Fruit fly (Drosophila melanogaster): ENCODE measurements around the gene sev.
A peak's percentile ranks its signal among the peaks of the same experiment; 100 is the strongest.

Gene sev

DNA sequence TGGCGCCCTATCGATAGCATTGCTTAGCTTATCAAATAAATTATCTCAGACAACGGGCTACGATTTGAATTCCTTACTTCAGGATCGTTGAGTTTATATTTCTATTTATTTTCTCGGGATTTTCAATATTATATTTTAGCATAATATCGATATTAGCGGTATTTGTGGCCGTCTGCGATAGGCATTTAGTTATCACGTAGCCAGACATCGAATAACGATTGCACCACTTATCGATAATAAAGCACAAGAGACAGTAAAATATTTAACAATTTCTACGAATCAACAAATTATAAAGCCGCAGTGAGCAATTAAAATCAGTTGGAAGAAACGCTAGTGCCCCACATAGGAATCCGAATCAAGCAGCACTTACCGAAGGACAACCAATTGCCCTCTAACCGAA lies 4.1 kb upstream of the sev start, which contains the start of gene CG2076:
Gene CG2076, plus strand, starts transcription at position 50 of the 400 bp plus-strand sequence.
- TF ChIP-seq CG34367 (tag; optimal IDR thresholded peaks at IDR 0.05) (no peak), Pif1B (GFP tag; optimal IDR thresholded peaks at IDR 0.05) (no peak), CG17806 (tag; optimal IDR thresholded peaks at IDR 0.05) (no peak), Snoo (tag; optimal IDR thresholded peaks at IDR 0.05) (no peak), CG32121 (GFP tag; IDR thresholded peaks at IDR 0.05) (no peak), gl (tag; optimal IDR thresholded peaks at IDR 0.05) (no peak), fd96Ca (GFP tag; IDR thresholded peaks at IDR 0.05) (no peak), CG12605 (GFP tag; IDR thresholded peaks at IDR 0.05) (no peak), CG13204 (GFP tag; optimal IDR thresholded peaks at IDR 0.05) (no peak), D1 (tag; optimal IDR thresholded peaks at IDR 0.05) (no peak), Ets98B (GFP tag; IDR thresholded peaks at IDR 0.05) (no peak), CG4496 (GFP tag; IDR thresholded peaks at IDR 0.05) (no peak), CG14655 (GFP tag; optimal IDR thresholded peaks at IDR 0.05) (no peak)

DNA sequence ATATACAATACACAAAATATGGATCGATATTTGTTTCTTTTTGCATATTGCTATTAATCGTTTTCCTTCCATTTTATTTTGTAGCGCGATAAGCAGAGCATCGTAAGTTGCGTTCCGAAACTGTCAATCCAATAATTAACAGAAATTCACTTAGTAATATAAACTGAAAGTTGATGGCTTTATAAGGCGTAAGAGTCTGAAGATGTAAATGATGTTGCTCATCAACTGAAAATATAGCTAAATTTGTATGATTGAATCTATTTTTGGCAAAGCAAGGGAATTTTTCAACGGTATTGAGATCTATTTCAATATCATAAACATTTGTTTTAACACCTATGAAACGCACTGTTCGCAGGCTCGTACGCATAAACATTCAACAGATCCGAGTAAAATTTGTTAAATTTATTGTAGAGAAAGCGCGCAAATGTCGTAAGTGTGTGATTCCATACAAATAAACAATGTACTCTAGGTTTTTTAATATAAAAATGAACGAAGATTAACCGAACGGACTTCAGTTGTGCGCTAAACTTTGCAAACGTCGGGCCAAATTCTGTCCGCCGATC lies 2.8 kb upstream of the sev start, which contains the start of gene Vago:
Gene Vago, plus strand, starts transcription at position 513 of the 563 bp plus-strand sequence.
- TF ChIP-seq CG8301 (tag; optimal IDR thresholded peaks at IDR 0.05) (peak; percentile 17), CG14655 (GFP tag; optimal IDR thresholded peaks at IDR 0.05) (no peak), CG8159 (tag; optimal IDR thresholded peaks at IDR 0.05) (peak; percentile 26)

DNA sequence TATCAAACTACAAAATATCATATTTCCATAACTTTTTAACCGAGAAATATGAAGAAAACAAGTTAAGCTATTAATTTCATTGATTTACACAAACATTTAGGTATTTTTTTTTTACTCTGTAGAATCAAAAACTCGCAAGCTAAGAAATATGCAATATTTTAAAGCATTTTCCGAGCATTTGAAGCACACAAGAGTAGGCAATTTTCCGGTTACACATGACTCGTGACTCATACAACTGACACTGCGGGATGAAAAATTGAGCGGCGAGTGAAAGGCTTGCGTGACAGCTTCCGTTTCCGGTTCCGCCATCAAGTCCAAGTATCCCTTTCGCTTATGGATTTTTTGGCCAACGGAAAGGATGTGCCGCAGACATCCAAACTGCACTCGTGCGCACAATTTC lies 1.3 kb upstream of the sev start:
- TF ChIP-seq CG14655 (GFP tag; optimal IDR thresholded peaks at IDR 0.05) (no peak), CG4496 (GFP tag; IDR thresholded peaks at IDR 0.05) (peak; percentile 55; the same call in 1 of the 3 replicates)

DNA sequence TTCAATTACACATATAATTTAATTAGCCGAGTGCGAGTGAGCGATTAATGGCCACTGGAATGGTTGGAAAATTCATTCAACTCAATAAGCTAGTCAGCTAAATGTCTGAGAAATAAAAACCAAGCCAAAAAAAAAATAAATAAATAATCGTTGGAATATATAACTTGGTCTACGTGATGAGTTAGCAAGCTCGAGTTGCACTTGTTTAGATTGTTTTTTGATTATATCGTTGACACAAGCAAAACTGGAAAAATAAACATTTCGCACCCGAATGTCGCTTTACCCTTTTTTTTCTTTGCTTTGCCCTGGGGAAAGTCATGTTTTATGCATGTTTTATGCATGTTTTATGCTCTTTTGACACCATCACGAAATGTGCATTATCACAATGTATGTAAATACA lies 3.1 kb downstream of the sev start:
- TF ChIP-seq Pif1B (GFP tag; optimal IDR thresholded peaks at IDR 0.05) (no peak), CG12605 (GFP tag; IDR thresholded peaks at IDR 0.05) (no peak), CG15710 (tag; optimal IDR thresholded peaks at IDR 0.05) (no peak), rn (GFP tag; IDR thresholded peaks at IDR 0.05) (no peak), EcR (GFP tag; optimal IDR thresholded peaks at IDR 0.05) (no peak), CG32121 (GFP tag; IDR thresholded peaks at IDR 0.05) (no peak), CG10348 (GFP tag; IDR thresholded peaks at IDR 0.05) (no peak), Snoo (tag; optimal IDR thresholded peaks at IDR 0.05) (no peak), CG34367 (tag; optimal IDR thresholded peaks at IDR 0.05) (no peak), CG14655 (GFP tag; optimal IDR thresholded peaks at IDR 0.05) (no peak), CG8301 (tag; optimal IDR thresholded peaks at IDR 0.05) (no peak)

DNA sequence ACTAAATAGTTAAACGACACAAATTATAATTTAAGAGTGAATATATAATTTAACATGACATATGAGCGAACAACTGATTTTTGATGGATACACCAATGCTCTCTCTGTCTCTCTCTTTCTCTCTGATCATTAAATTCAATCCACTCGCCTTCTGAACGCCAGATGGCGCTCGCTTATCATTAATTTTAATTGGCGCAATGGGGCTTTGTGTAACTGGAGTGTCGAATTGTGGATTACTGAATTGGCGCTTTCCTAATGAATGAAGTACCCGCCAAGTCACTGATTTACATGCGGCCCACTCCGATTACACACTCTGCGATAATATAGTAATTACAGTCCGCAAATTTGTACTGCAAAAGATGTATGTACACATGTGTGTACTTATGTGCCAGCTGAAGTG lies 4.3 kb downstream of the sev start:
- no peak for TF ChIP-seq CG8301 (tag; optimal IDR thresholded peaks at IDR 0.05)
- TF ChIP-seq Ets98B (GFP tag; IDR thresholded peaks at IDR 0.05): no peak
- no peak for TF ChIP-seq CG17806 (tag; optimal IDR thresholded peaks at IDR 0.05)
- no peak for TF ChIP-seq CG13204 (GFP tag; optimal IDR thresholded peaks at IDR 0.05)
- no peak for TF ChIP-seq Pif1B (GFP tag; optimal IDR thresholded peaks at IDR 0.05)
- TF ChIP-seq CG34367 (tag; optimal IDR thresholded peaks at IDR 0.05): no peak
- no peak for TF ChIP-seq CG32121 (GFP tag; IDR thresholded peaks at IDR 0.05)
- no peak for TF ChIP-seq D1 (tag; optimal IDR thresholded peaks at IDR 0.05)
- TF ChIP-seq fd96Ca (GFP tag; IDR thresholded peaks at IDR 0.05): no peak
- TF ChIP-seq CG10348 (GFP tag; IDR thresholded peaks at IDR 0.05): no peak

DNA sequence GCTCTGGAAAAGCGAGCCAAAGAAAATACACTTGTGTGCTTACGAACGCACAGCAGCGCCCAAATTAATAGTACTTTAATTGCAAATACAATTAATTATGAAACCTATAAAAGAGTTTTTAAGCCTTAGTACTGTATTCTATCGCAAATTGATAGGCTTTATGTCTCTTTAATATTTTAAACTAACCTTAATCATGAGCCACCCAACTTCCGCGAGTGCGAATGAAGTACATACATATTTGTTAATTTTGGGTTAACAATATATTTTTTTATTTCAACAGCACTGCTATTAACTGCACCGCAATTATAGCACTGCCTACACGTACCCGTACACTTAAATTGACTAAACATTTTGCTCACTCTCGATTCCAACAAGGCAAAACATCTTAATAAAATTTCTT lies 4.9 kb downstream of the sev start:
- no peak for TF ChIP-seq D1 (tag; optimal IDR thresholded peaks at IDR 0.05)
- peak; percentile 64 for TF ChIP-seq CG14655 (GFP tag; optimal IDR thresholded peaks at IDR 0.05)
- TF ChIP-seq CG13204 (GFP tag; optimal IDR thresholded peaks at IDR 0.05): no peak
- peak; percentile 56 for TF ChIP-seq CG8159 (tag; optimal IDR thresholded peaks at IDR 0.05)
- no peak for TF ChIP-seq CG17806 (tag; optimal IDR thresholded peaks at IDR 0.05)
- TF ChIP-seq gl (tag; optimal IDR thresholded peaks at IDR 0.05): no peak
- TF ChIP-seq CG12605 (GFP tag; IDR thresholded peaks at IDR 0.05): 0 out of 2 replicates have a peak, but pooled peaks have one; percentile 23
- no peak for TF ChIP-seq EcR (GFP tag; optimal IDR thresholded peaks at IDR 0.05)
- TF ChIP-seq CG32121 (GFP tag; IDR thresholded peaks at IDR 0.05): 0 out of 2 replicates have a peak, but pooled peaks have one; percentile 43
- peak; percentile 66 for TF ChIP-seq CG4496 (GFP tag; IDR thresholded peaks at IDR 0.05)
- TF ChIP-seq Pif1A (GFP tag; optimal IDR thresholded peaks at IDR 0.05): no peak
- 0 out of 3 replicates have a peak, but pooled peaks have one; percentile 42 for TF ChIP-seq fd96Ca (GFP tag; IDR thresholded peaks at IDR 0.05)
- peak; percentile 56 for TF ChIP-seq CG8301 (tag; optimal IDR thresholded peaks at IDR 0.05)
- TF ChIP-seq CG10348 (GFP tag; IDR thresholded peaks at IDR 0.05): no peak
- peak; percentile 35; the same call in 1 of the 2 replicates for TF ChIP-seq Ets98B (GFP tag; IDR thresholded peaks at IDR 0.05)
- TF ChIP-seq rn (GFP tag; IDR thresholded peaks at IDR 0.05): no peak
- no peak for TF ChIP-seq Pif1B (GFP tag; optimal IDR thresholded peaks at IDR 0.05)
- TF ChIP-seq CG9948 (tag; optimal IDR thresholded peaks at IDR 0.05): peak; percentile 52
- no peak for TF ChIP-seq Snoo (tag; optimal IDR thresholded peaks at IDR 0.05)
- peak; percentile 22 for TF ChIP-seq CG34367 (tag; optimal IDR thresholded peaks at IDR 0.05)
- TF ChIP-seq CG15710 (tag; optimal IDR thresholded peaks at IDR 0.05): peak; percentile 58

DNA sequence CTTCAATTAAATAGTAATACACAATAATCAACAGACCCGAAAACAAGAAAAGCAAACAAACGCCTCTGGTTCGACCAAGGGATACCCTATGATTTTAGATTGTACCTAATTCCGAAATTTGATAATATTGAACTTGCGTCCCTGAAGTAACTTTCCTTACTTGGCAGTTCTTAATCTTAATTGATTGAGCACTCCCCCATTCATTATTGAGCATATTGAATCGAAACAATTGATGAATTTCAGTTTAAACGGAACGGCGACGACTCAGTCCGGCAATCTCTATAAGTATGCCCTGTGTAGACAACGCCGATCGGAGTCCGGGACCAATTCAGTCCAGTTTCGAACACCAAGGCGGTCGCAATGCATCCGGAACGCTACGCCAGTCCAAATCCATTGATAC lies 19.8 kb downstream of the sev start, which contains the start of gene CG15203:
Gene CG15203, plus strand, starts transcription at position 301 of the 400 bp plus-strand sequence.
- TF ChIP-seq Snoo (tag; optimal IDR thresholded peaks at IDR 0.05) (no peak), CG8301 (tag; optimal IDR thresholded peaks at IDR 0.05) (no peak), CG32121 (GFP tag; IDR thresholded peaks at IDR 0.05) (no peak), Ets98B (GFP tag; IDR thresholded peaks at IDR 0.05) (no peak), Pif1B (GFP tag; optimal IDR thresholded peaks at IDR 0.05) (no peak), gl (tag; optimal IDR thresholded peaks at IDR 0.05) (no peak), CG13204 (GFP tag; optimal IDR thresholded peaks at IDR 0.05) (no peak), CG12605 (GFP tag; IDR thresholded peaks at IDR 0.05) (no peak), fd96Ca (GFP tag; IDR thresholded peaks at IDR 0.05) (no peak)
